Worm (Caenorhabditis elegans) whole organism, L4/young adult: Measurements from ENCODE around the gene hum-5.
A peak's percentile ranks its signal among the peaks of the same experiment; 100 is the strongest.

Experiments used
- W03F9.2 ChIP-seq: fragments of 150-350 bp; optimal IDR thresholded peaks from 2 replicates; lab custom pipeline; 2014; ENCODE audit warnings: missing biosample characterization, missing genetic modification characterization
- dao-5 ChIP-seq: sonication (generic microtip); optimal IDR thresholded peaks from 2 replicates; lab custom pipeline; 2016; ENCODE audit warnings: missing genotype, missing genetic modification characterization, moderate library complexity, missing compliant biosample characterization
- him-1 ChIP-seq: sonication (generic microtip); optimal IDR thresholded peaks from 2 replicates; lab custom pipeline; 2016; ENCODE audit warnings: missing genotype, missing genetic modification reagents, missing genetic modification characterization, missing compliant biosample characterization

Gene hum-5

ce11 chrIII:4004064-4004580 lies 32.5 kb downstream of the hum-5 start, which contains the start of gene tif-1A:
tif-1A (minus strand) TSS chrIII:4004114.
- TF ChIP-seq dao-5 (tag; lab: Kevin White, UChicago) (no peak), W03F9.2 (tag; lab: Kevin White, UChicago) (peak; percentile 81), him-1 (peak; percentile 32)

ce11 chrIII:3994457-3994856 lies 42.2 kb downstream of the hum-5 start:
- TF ChIP-seq dao-5 (tag; lab: Kevin White, UChicago) (no peak), him-1 (no peak), W03F9.2 (tag; lab: Kevin White, UChicago) (no peak)

ce11 chrIII:3992089-3992488 lies 44.6 kb downstream of the hum-5 start, which contains the start of gene glb-11:
glb-11 (minus strand) TSS chrIII:3992189.
- TF ChIP-seq him-1 (no peak), W03F9.2 (tag; lab: Kevin White, UChicago) (no peak), dao-5 (tag; lab: Kevin White, UChicago) (no peak)

- TF ChIP-seq dao-5 (tag; lab: Kevin White, UChicago) (no peak), him-1 (no peak), W03F9.2 (tag; lab: Kevin White, UChicago) (no peak)
These were observed 45.3 kb downstream of the hum-5 start for ce11 chrIII:3991362-3991761.

ce11 chrIII:3987759-3988158 lies 48.9 kb downstream of the hum-5 start, which contains the start of gene C36E8.6:
C36E8.6 (plus strand) TSS chrIII:3988059.
- TF ChIP-seq him-1 = no peak
- TF ChIP-seq W03F9.2 (tag; lab: Kevin White, UChicago) = no peak
- TF ChIP-seq dao-5 (tag; lab: Kevin White, UChicago) = no peak

- no peak for TF ChIP-seq W03F9.2 (tag; lab: Kevin White, UChicago)
- no peak for TF ChIP-seq dao-5 (tag; lab: Kevin White, UChicago)
- TF ChIP-seq him-1 = no peak
These were observed 50.3 kb downstream of the hum-5 start, which contains the start of gene Y1A5A.1 for ce11 chrIII:3986368-3986767. Y1A5A.1 (minus strand) TSS chrIII:3986661.

- peak; percentile 69 for TF ChIP-seq him-1
- TF ChIP-seq W03F9.2 (tag; lab: Kevin White, UChicago) = no peak
These were observed 52.6 kb downstream of the hum-5 start for ce11 chrIII:3984049-3984484.

- TF ChIP-seq W03F9.2 (tag; lab: Kevin White, UChicago) = peak; percentile 46
- TF ChIP-seq him-1 = no peak
These were observed 56.5 kb downstream of the hum-5 start for ce11 chrIII:3979980-3980631.
